Worm (Caenorhabditis elegans): Measurements from ENCODE around the gene R04B5.7.

ce11 chrV:10084864-10085263 lies 5.5 kb downstream of the R04B5.7 start, which contains the start of gene R04B5.6:
- TF ChIP-seq ztf-23 (GFP tag; IDR thresholded peaks at IDR 0.05) (no peak), T22C8.4 (GFP tag; IDR thresholded peaks at IDR 0.05) (no peak), klf-2 (GFP tag; conservative IDR thresholded peaks at IDR 0.05) (no peak), ref-1 (GFP tag; conservative IDR thresholded peaks at IDR 0.05) (no peak), flt-1 (GFP tag; IDR thresholded peaks at IDR 0.05) (no peak), ztf-29 (GFP tag; IDR thresholded peaks at IDR 0.05) (no peak), tab-1 (GFP tag; IDR thresholded peaks at IDR 0.05) (no peak), cog-1 (tag; optimal IDR thresholded peaks at IDR 0.05) (no peak), med-1 (GFP tag; optimal IDR thresholded peaks at IDR 0.05; ENCODE audit: insufficient read depth) (no peak)
